Worm (Caenorhabditis elegans) whole organism, L3 larva: ENCODE results near the gene srt-22.

ENCODE experiments used
- ZK546.5 ChIP-seq: sonication (generic microtip); optimal IDR thresholded peaks from 2 replicates; lab custom pipeline; 2017; ENCODE audit warnings: missing biosample characterization, missing genetic modification characterization
- ama-1 ChIP-seq: fragments of 150-350 bp; optimal IDR thresholded peaks from 2 replicates; lab custom pipeline; 2018
- ceh-16 ChIP-seq: sonication (generic microtip); optimal IDR thresholded peaks from 2 replicates; lab custom pipeline; 2017; ENCODE audit warnings: missing biosample characterization, missing genetic modification characterization
- ceh-28 ChIP-seq: fragments of 150-350 bp; optimal IDR thresholded peaks from 2 replicates; lab custom pipeline; 2014; ENCODE audit warnings: missing biosample characterization, missing genetic modification reagents, missing genetic modification characterization
- daf-12 ChIP-seq: fragments of 150-350 bp; optimal IDR thresholded peaks from 2 replicates; lab custom pipeline; 2014; ENCODE audit warnings: missing biosample characterization, missing genetic modification reagents, missing genetic modification characterization
- egl-27 ChIP-seq: sonication (generic microtip); optimal IDR thresholded peaks from 4 replicates; lab custom pipeline; 2017; ENCODE audit warnings: missing biosample characterization, missing genetic modification reagents, missing genetic modification characterization
- elt-1 ChIP-seq: fragments of 150-350 bp; optimal IDR thresholded peaks from 2 replicates; lab custom pipeline; 2014; ENCODE audit warnings: missing biosample characterization, missing genetic modification characterization
- elt-3 ChIP-seq, 3 experiments: fragments of 150-350 bp in 1 of 3; sonication (generic microtip) in 2 of 3; optimal IDR thresholded peaks; 2 replicates in 2 of 3; 4 replicates in 1 of 3; lab custom pipeline; 2014 to 2017; ENCODE audit warnings: missing biosample characterization in 3 of 3, missing genetic modification characterization in 3 of 3
- eor-1 ChIP-seq, 2 experiments: fragments of 150-350 bp; optimal IDR thresholded peaks; 2 replicates each; lab custom pipeline; 2014 to 2018; ENCODE audit warnings: missing biosample characterization in 2 of 2, missing genetic modification characterization in 2 of 2
- fkh-10 ChIP-seq: sonication (generic microtip); optimal IDR thresholded peaks from 2 replicates; lab custom pipeline; 2017; ENCODE audit warnings: missing biosample characterization, missing genetic modification reagents, missing genetic modification characterization
- fkh-2 ChIP-seq: fragments of 150-350 bp; optimal IDR thresholded peaks from 2 replicates; lab custom pipeline; 2014; ENCODE audit warnings: missing biosample characterization, missing genetic modification reagents, missing genetic modification characterization
- fos-1 ChIP-seq: fragments of 150-350 bp; optimal IDR thresholded peaks from 2 replicates; lab custom pipeline; 2014; ENCODE audit warnings: missing biosample characterization, missing genetic modification characterization
- hmg-11 ChIP-seq: sonication (generic microtip); optimal IDR thresholded peaks from 2 replicates; lab custom pipeline; 2016; ENCODE audit warnings: missing genetic modification characterization, missing compliant biosample characterization
- lsy-12 ChIP-seq: sonication (generic microtip); optimal IDR thresholded peaks from 2 replicates; lab custom pipeline; 2016; ENCODE audit warnings: mild to moderate bottlenecking, missing genetic modification characterization, missing compliant biosample characterization
- mdl-1 ChIP-seq: fragments of 150-350 bp; optimal IDR thresholded peaks from 2 replicates; lab custom pipeline; 2014; ENCODE audit warnings: missing biosample characterization, missing genetic modification characterization
- mml-1 ChIP-seq: fragments of 150-350 bp; sonication (generic microtip); optimal IDR thresholded peaks from 3 replicates; lab custom pipeline; 2014; ENCODE audit warnings: missing biosample characterization, missing genetic modification characterization
- nhr-11 ChIP-seq: fragments of 150-350 bp; optimal IDR thresholded peaks from 2 replicates; lab custom pipeline; 2014; ENCODE audit warnings: missing biosample characterization, missing genetic modification characterization
- nhr-23 ChIP-seq: fragments of 150-350 bp; optimal IDR thresholded peaks from 2 replicates; lab custom pipeline; 2014; ENCODE audit warnings: missing biosample characterization, missing genetic modification reagents, missing genetic modification characterization
- nhr-237 ChIP-seq: fragments of 150-350 bp; optimal IDR thresholded peaks from 2 replicates; lab custom pipeline; 2014; ENCODE audit warnings: missing biosample characterization, missing genetic modification characterization
- nhr-25 ChIP-seq: sonication (generic microtip); optimal IDR thresholded peaks from 2 replicates; lab custom pipeline; 2017; ENCODE audit warnings: missing biosample characterization, missing genetic modification characterization
- nhr-28 ChIP-seq: fragments of 150-350 bp; optimal IDR thresholded peaks from 2 replicates; lab custom pipeline; 2014; ENCODE audit warnings: missing biosample characterization, missing genetic modification characterization
- nhr-43 ChIP-seq: sonication (generic microtip); optimal IDR thresholded peaks from 2 replicates; lab custom pipeline; 2016; ENCODE audit warnings: mild to moderate bottlenecking, missing genetic modification characterization, missing compliant biosample characterization; ENCODE audit not compliant: poor library complexity, severe bottlenecking
- nhr-67 ChIP-seq: fragments of 150-350 bp; optimal IDR thresholded peaks from 2 replicates; lab custom pipeline; 2014; ENCODE audit warnings: missing biosample characterization, missing genetic modification characterization
- nhr-77 ChIP-seq: fragments of 150-350 bp; optimal IDR thresholded peaks from 2 replicates; lab custom pipeline; 2014; ENCODE audit warnings: missing biosample characterization, missing genetic modification characterization
- pqm-1 ChIP-seq: fragments of 150-350 bp; optimal IDR thresholded peaks from 2 replicates; lab custom pipeline; 2017; ENCODE audit warnings: missing biosample characterization, missing genetic modification characterization, inconsistent platforms
- sea-2 ChIP-seq: fragments of 150-350 bp; sonication (generic microtip); optimal IDR thresholded peaks from 4 replicates; lab custom pipeline; 2014; ENCODE audit warnings: missing biosample characterization, missing genetic modification reagents, missing genetic modification characterization
- snpc-4 ChIP-seq: fragments of 150-350 bp; optimal IDR thresholded peaks from 2 replicates; lab custom pipeline; 2014; ENCODE audit warnings: missing biosample characterization, missing genetic modification characterization
- tbx-2 ChIP-seq: sonication (generic microtip); optimal IDR thresholded peaks from 2 replicates; lab custom pipeline; 2016; ENCODE audit warnings: mild to moderate bottlenecking, missing genetic modification characterization, missing compliant biosample characterization
- unc-39 ChIP-seq: sonication (generic microtip); optimal IDR thresholded peaks from 4 replicates; lab custom pipeline; 2017; ENCODE audit warnings: missing biosample characterization, missing genetic modification characterization
- unc-62 ChIP-seq: fragments of 150-350 bp; sonication (generic microtip); optimal IDR thresholded peaks from 4 replicates; lab custom pipeline; 2014; ENCODE audit warnings: missing biosample characterization, missing genetic modification reagents, missing genetic modification characterization
- zag-1 ChIP-seq: fragments of 150-350 bp; optimal IDR thresholded peaks from 2 replicates; lab custom pipeline; 2014; ENCODE audit warnings: missing biosample characterization, missing genetic modification characterization
- ztf-11 ChIP-seq: fragments of 150-350 bp; optimal IDR thresholded peaks from 2 replicates; lab custom pipeline; 2014; ENCODE audit warnings: missing biosample characterization, missing genetic modification characterization

Gene srt-22

ce11 chrV:15290995-15291394 lies 24.7 kb downstream of the srt-22 start, which contains the start of gene cyp-34A2:
TSS of gene cyp-34A2 (minus strand) at chrV:15291095.
- peak; percentile 0 for TF ChIP-seq pqm-1
- no peak for TF ChIP-seq sea-2 (GFP tag; lab: Kevin White, UChicago)

- TF ChIP-seq nhr-25 (tag; lab: Kevin White, UChicago) (peak; percentile 19), zag-1 (tag; lab: Kevin White, UChicago) (no peak)
- TF ChIP-seq, all 47 proteins: peak for 1
Observed at ce11 chrV:15287856-15288255, 27.9 kb downstream of the srt-22 start, which contains the start of gene cyp-34A1. TSS of gene cyp-34A1 (minus strand) at chrV:15287956.

- TF ChIP-seq mdl-1 (tag; lab: Kevin White, UChicago) = no peak
- peak; percentile 74 for TF ChIP-seq nhr-25 (tag; lab: Kevin White, UChicago)
Observed at ce11 chrV:15285984-15286383, 29.7 kb downstream of the srt-22 start.

- no peak for TF ChIP-seq ceh-16 (tag; lab: Kevin White, UChicago)
- no peak for TF ChIP-seq unc-62 (GFP tag; lab: Kevin White, UChicago)
- no peak for TF ChIP-seq mml-1 (tag; lab: Kevin White, UChicago)
- TF ChIP-seq daf-12 (tag; lab: Kevin White, UChicago) = no peak
- TF ChIP-seq mdl-1 (tag; lab: Kevin White, UChicago) = no peak
Observed at ce11 chrV:15281279-15281949, 34.3 kb downstream of the srt-22 start, which contains the start of the genes srw-19 and srx-51. TSS of gene srw-19 (minus strand) at chrV:15281379. TSS of gene srx-51 (plus strand) at chrV:15281899.

ce11 chrV:15276915-15277314 lies 38.8 kb downstream of the srt-22 start, which contains the start of gene srw-17:
TSS of gene srw-17 (minus strand) at chrV:15277015.
- no peak for TF ChIP-seq unc-62 (GFP tag; lab: Kevin White, UChicago)
- TF ChIP-seq ztf-11 (tag; lab: Kevin White, UChicago) = no peak
- no peak for TF ChIP-seq egl-27 (tag; lab: Kevin White, UChicago)
- no peak for TF ChIP-seq tbx-2 (tag; lab: Kevin White, UChicago)
- no peak for TF ChIP-seq fos-1
- no peak for TF ChIP-seq nhr-67 (tag; lab: Kevin White, UChicago)
- no peak for TF ChIP-seq ceh-28 (tag; lab: Kevin White, UChicago)
- TF ChIP-seq nhr-11 (tag; lab: Kevin White, UChicago) = no peak
- TF ChIP-seq elt-3 (tag; optimal IDR thresholded peaks at IDR 0.05; lab: Kevin White, UChicago) = no peak
- TF ChIP-seq mdl-1 (tag; lab: Kevin White, UChicago) = no peak
- no peak for TF ChIP-seq elt-1
- TF ChIP-seq nhr-77 (tag; lab: Kevin White, UChicago) = no peak
- TF ChIP-seq nhr-43 (tag; lab: Kevin White, UChicago) = no peak
- no peak for TF ChIP-seq nhr-23 (tag; lab: Kevin White, UChicago)
- TF ChIP-seq eor-1 (tag; optimal IDR thresholded peaks at IDR 0.05; lab: Kevin White, UChicago) = no peak
- no peak for TF ChIP-seq sea-2 (GFP tag; lab: Kevin White, UChicago)
- no peak for TF ChIP-seq nhr-28 (tag; lab: Kevin White, UChicago)
- no peak for TF ChIP-seq unc-39
- no peak for TF ChIP-seq nhr-25 (tag; lab: Kevin White, UChicago)
- TF ChIP-seq, all 47 proteins: peak for 0

DNA sequence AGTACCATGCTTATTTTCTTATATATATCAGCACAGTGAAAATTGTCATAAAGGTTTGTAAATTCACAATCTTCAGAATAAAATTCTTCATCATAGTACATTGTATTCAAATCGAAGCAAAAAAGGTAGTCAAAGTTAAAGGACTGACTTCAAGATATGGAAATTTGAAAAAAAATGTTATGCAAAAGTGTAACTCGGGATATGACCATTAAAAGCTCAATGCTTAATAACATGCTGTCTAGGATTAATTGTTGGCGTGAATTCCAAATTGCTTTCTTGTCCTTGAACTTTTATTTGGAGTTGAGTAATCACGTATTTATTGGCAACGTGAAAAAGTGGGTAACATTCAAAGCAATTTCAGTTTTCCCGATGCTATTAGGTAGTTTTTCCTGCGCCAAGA lies 41.0 kb downstream of the srt-22 start, which contains the start of gene srw-16:
TSS of gene srw-16 (minus strand) at position 101 of the 400 bp plus-strand sequence.
- TF ChIP-seq fkh-10 (GFP tag; lab: Kevin White, UChicago) (no peak), hmg-11 (no peak), ama-1 (lab: Kevin White, UChicago) (no peak), nhr-11 (tag; lab: Kevin White, UChicago) (no peak), snpc-4 (tag; lab: Kevin White, UChicago) (no peak), nhr-43 (tag; lab: Kevin White, UChicago) (no peak), nhr-67 (tag; lab: Kevin White, UChicago) (no peak), ZK546.5 (tag; lab: Kevin White, UChicago) (no peak), mml-1 (tag; lab: Kevin White, UChicago) (no peak), egl-27 (tag; lab: Kevin White, UChicago) (no peak), unc-62 (GFP tag; lab: Kevin White, UChicago) (no peak), mdl-1 (tag; lab: Kevin White, UChicago) (no peak), nhr-77 (tag; lab: Kevin White, UChicago) (no peak), pqm-1 (no peak), nhr-237 (tag; lab: Kevin White, UChicago) (no peak), fos-1 (no peak), fkh-2 (tag; lab: Kevin White, UChicago) (no peak), lsy-12 (tag; lab: Kevin White, UChicago) (no peak)
